Fruit fly (Drosophila melanogaster): ENCODE measurements around the gene CG6462.
A peak's percentile ranks its signal among the peaks of the same experiment; 100 is the strongest.

Gene CG6462

DNA sequence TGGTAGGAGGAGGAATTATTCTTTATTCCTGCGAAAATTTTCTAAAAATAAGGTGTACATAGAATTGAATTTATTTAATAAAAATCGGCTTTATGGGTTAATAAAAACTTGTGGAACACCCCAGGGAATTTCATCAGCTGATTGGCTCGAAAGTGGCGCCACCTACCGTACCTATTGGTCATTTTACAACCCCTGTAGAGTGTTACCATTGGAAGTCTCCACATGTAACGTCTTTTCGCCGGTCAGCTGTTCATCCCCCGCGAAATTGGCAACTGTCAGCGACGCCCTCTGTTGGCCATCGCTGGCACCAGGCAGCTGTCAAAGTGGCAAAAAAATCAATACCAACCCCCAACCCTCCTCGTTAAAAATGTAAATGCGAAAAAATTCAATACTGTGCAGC is 45.6 kb downstream of the CG6462 start, which contains the start of gene CG13293 (continued):
- TF ChIP-seq tx (GFP tag; optimal IDR thresholded peaks at IDR 0.05) = no peak
- peak; percentile 29 for TF ChIP-seq CG10431 (GFP tag; optimal IDR thresholded peaks at IDR 0.05)
- peak; percentile 61 for TF ChIP-seq abd-A (tag; optimal IDR thresholded peaks at IDR 0.05)
- TF ChIP-seq Mad (GFP tag; optimal IDR thresholded peaks at IDR 0.05) = no peak
- TF ChIP-seq pan (optimal IDR thresholded peaks at IDR 0.05) = no peak
- TF ChIP-seq pan (GFP tag; optimal IDR thresholded peaks at IDR 0.05 in 1 of 2, IDR thresholded peaks at IDR 0.05 in 1 of 2) = peak in 1 of 2 experiments; percentile 38
- TF ChIP-seq CG18011 (GFP tag; optimal IDR thresholded peaks at IDR 0.05) = no peak
- peak; percentile 50 for TF ChIP-seq YL-1 (GFP tag; optimal IDR thresholded peaks at IDR 0.05)
- no peak for TF ChIP-seq unc-4 (GFP tag; IDR thresholded peaks at IDR 0.05; ENCODE audit: partially characterized antibody)
- TF ChIP-seq kni (GFP tag; optimal IDR thresholded peaks at IDR 0.05) = no peak
- no peak for TF ChIP-seq fu2 (GFP tag; optimal IDR thresholded peaks at IDR 0.05)
- no peak for TF ChIP-seq btn (GFP tag; optimal IDR thresholded peaks at IDR 0.05)
- TF ChIP-seq Dref (GFP tag; IDR thresholded peaks at IDR 0.05) = 0 out of 2 replicates have a peak, but pooled peaks have one; percentile 14
- TF ChIP-seq CG6254 (GFP tag; optimal IDR thresholded peaks at IDR 0.05) = no peak
- no peak for TF ChIP-seq gro (GFP tag; optimal IDR thresholded peaks at IDR 0.05)
- TF ChIP-seq NK7.1 (GFP tag; optimal IDR thresholded peaks at IDR 0.05) = no peak
- no peak for TF ChIP-seq tgo (GFP tag; IDR thresholded peaks at IDR 0.05)
- no peak for TF ChIP-seq CoRest (tag; optimal IDR thresholded peaks at IDR 0.05)
- TF ChIP-seq H2.0 (GFP tag; IDR thresholded peaks at IDR 0.05) = no peak
- no peak for TF ChIP-seq Ets65A (GFP tag)
- 0 out of 2 replicates have a peak, but pooled peaks have one; percentile 38 for TF ChIP-seq CG11696 (GFP tag; IDR thresholded peaks at IDR 0.05)
- TF ChIP-seq Mrtf (GFP tag; IDR thresholded peaks at IDR 0.05) = no peak
- TF ChIP-seq onecut (GFP tag; IDR thresholded peaks at IDR 0.05) = peak; percentile 100
- no peak for TF ChIP-seq peb (GFP tag; IDR thresholded peaks at IDR 0.05)
- no peak for TF ChIP-seq CG13123 (GFP tag; optimal IDR thresholded peaks at IDR 0.05)
- no peak for TF ChIP-seq nom (GFP tag; optimal IDR thresholded peaks at IDR 0.05)
- TF ChIP-seq HHEX (GFP tag; optimal IDR thresholded peaks at IDR 0.05) = no peak
- TF ChIP-seq zen (tag; optimal IDR thresholded peaks at IDR 0.05) = no peak
- TF ChIP-seq CG9797 (GFP tag; optimal IDR thresholded peaks at IDR 0.05) = peak; percentile 2
- no peak for TF ChIP-seq CG12071 (GFP tag; optimal IDR thresholded peaks at IDR 0.05)
- no peak for TF ChIP-seq al (GFP tag; IDR thresholded peaks at IDR 0.05)
- TF ChIP-seq bowl (GFP tag; IDR thresholded peaks at IDR 0.05) = no peak
- TF ChIP-seq corto (GFP tag; optimal IDR thresholded peaks at IDR 0.05) = no peak
- TF ChIP-seq CG13775 (GFP tag; optimal IDR thresholded peaks at IDR 0.05) = peak; percentile 18
- peak; percentile 32; the same call in 1 of the 2 replicates for TF ChIP-seq vvl (GFP tag; IDR thresholded peaks at IDR 0.05)
- TF ChIP-seq Bdp1 (GFP tag; optimal IDR thresholded peaks at IDR 0.05) = no peak
- TF ChIP-seq Fer1 (GFP tag; optimal IDR thresholded peaks at IDR 0.05) = peak; percentile 17
- no peak for TF ChIP-seq Ada2b (GFP tag; IDR thresholded peaks at IDR 0.05)
- TF ChIP-seq unpg (GFP tag; optimal IDR thresholded peaks at IDR 0.05) = no peak
- no peak for TF ChIP-seq CG13296 (GFP tag; optimal IDR thresholded peaks at IDR 0.05)
- TF ChIP-seq run (tag; optimal IDR thresholded peaks at IDR 0.05) = no peak
- TF ChIP-seq gsb-n (tag; optimal IDR thresholded peaks at IDR 0.05) = no peak
- no peak for TF ChIP-seq CG4820 (GFP tag; optimal IDR thresholded peaks at IDR 0.05)
- TF ChIP-seq tna (GFP tag; IDR thresholded peaks at IDR 0.05; ENCODE audit: partially characterized antibody) = no peak
- no peak for TF ChIP-seq CG15479 (GFP tag; optimal IDR thresholded peaks at IDR 0.05)
- TF ChIP-seq tin (GFP tag; optimal IDR thresholded peaks at IDR 0.05) = no peak
- no peak for TF ChIP-seq dm (GFP tag; optimal IDR thresholded peaks at IDR 0.05)
- TF ChIP-seq CG1529 (GFP tag; optimal IDR thresholded peaks at IDR 0.05) = no peak
- TF ChIP-seq CG1603 (tag; optimal IDR thresholded peaks at IDR 0.05) = peak; percentile 27
- TF ChIP-seq Spps (tag; optimal IDR thresholded peaks at IDR 0.05) = no peak
- no peak for TF ChIP-seq tll (GFP tag; optimal IDR thresholded peaks at IDR 0.05)
- TF ChIP-seq CG12236 (GFP tag; optimal IDR thresholded peaks at IDR 0.05) = no peak
